Fruit fly (Drosophila melanogaster): ENCODE results near the gene vkg.

vkg gene

DNA sequence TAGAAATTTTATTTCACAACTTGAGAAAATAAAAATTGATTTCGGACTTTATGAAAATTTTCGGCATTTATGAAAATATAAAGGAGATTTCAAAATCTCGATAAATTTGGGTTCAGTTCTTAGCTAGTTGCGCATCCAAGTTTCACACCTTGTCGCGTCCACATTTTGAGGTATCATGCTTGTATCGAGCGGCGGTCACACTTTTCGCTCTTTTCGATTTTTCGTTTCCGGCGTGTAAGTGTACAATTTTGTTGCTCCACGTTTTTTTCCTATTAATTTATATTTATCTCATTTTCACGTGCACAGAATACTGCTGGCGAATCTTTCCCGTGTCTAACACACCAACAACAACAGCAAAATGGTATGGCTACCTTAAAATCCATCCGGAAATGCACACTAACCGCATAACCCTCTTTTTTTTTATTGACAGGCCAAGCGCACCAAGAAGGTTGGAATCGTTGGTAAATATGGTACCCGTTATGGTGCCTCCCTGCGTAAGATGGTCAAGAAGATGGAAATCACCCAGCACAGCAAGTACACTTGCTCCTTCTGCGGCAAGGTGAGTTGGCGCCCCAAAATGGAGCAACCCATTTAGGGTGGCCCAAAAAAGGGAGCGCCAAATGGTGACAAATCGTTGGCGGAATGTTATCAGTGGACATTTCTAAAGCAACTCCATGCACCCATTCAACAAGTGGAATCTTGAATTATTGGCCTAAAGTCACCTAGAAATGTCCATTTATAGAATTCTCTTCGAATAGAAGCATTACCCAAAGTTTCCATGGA, 43.0 kb upstream of the vkg start, which contains the start of gene RpL37A (continued):
- no peak for TF ChIP-seq CG15336 (GFP tag; IDR thresholded peaks at IDR 0.05)
- TF ChIP-seq CG9139 (GFP tag; optimal IDR thresholded peaks at IDR 0.05): peak; percentile 70
- peak; percentile 56 for TF ChIP-seq vri (GFP tag; optimal IDR thresholded peaks at IDR 0.05)
- peak; percentile 71 for TF ChIP-seq fkh (GFP tag; optimal IDR thresholded peaks at IDR 0.05)
- TF ChIP-seq CG7368 (GFP tag; optimal IDR thresholded peaks at IDR 0.05): peak; percentile 46
- TF ChIP-seq esn (GFP tag; optimal IDR thresholded peaks at IDR 0.05): peak; percentile 73
- TF ChIP-seq Ets21C (GFP tag; optimal IDR thresholded peaks at IDR 0.05): no peak
- peak; percentile 61 for TF ChIP-seq CG31627 (GFP tag; optimal IDR thresholded peaks at IDR 0.05)
- TF ChIP-seq Blimp-1 (GFP tag; optimal IDR thresholded peaks at IDR 0.05): peak; percentile 54
- peak; percentile 92 for TF ChIP-seq Eip78C (GFP tag)
- TF ChIP-seq CG4318 (GFP tag; optimal IDR thresholded peaks at IDR 0.05): no peak
- no peak for TF ChIP-seq CG1621 (tag; optimal IDR thresholded peaks at IDR 0.05)
- peak; percentile 85 for TF ChIP-seq CG6163 (GFP tag; IDR thresholded peaks at IDR 0.05)
- peak; percentile 40 for TF ChIP-seq OdsH (GFP tag; optimal IDR thresholded peaks at IDR 0.05)
- peak; percentile 7; the same call in 1 of the 2 replicates for TF ChIP-seq CG11294 (GFP tag; IDR thresholded peaks at IDR 0.05)
- peak; percentile 79 for TF ChIP-seq net (GFP tag; optimal IDR thresholded peaks at IDR 0.05)
- no peak for TF ChIP-seq CG10631 (GFP tag; optimal IDR thresholded peaks at IDR 0.05)
- TF ChIP-seq achi (GFP tag; optimal IDR thresholded peaks at IDR 0.05): peak; percentile 53
- no peak; the same call in 2 of the 3 replicates for TF ChIP-seq eg (GFP tag; IDR thresholded peaks at IDR 0.05)
- peak; percentile 82 for TF ChIP-seq topi (GFP tag; optimal IDR thresholded peaks at IDR 0.05)

DNA sequence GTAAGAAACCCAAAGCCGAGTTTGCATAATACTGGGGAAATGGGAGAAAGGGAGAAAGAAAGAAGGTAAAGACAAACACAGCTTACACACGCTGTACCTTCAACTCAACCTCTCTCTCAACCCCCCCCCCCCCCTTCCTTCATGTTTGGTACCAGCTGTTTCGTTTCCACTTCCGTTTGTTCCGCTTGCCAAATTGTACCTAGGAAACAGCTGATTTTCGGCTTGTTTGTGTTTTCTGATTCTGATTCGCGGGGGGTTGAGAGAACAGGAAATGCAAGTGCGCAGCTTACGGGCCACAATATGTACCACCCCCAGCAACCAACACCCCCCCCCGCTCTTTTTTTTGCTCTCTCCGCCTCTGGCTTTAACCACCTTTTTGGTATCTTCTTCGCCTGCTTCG, 35.9 kb upstream of the vkg start:
- peak; percentile 80 for TF ChIP-seq CG6276 (GFP tag; optimal IDR thresholded peaks at IDR 0.05)
- peak; percentile 20 for TF ChIP-seq CG6854 (GFP tag; optimal IDR thresholded peaks at IDR 0.05)
- TF ChIP-seq CG10631 (GFP tag; optimal IDR thresholded peaks at IDR 0.05): no peak

DNA sequence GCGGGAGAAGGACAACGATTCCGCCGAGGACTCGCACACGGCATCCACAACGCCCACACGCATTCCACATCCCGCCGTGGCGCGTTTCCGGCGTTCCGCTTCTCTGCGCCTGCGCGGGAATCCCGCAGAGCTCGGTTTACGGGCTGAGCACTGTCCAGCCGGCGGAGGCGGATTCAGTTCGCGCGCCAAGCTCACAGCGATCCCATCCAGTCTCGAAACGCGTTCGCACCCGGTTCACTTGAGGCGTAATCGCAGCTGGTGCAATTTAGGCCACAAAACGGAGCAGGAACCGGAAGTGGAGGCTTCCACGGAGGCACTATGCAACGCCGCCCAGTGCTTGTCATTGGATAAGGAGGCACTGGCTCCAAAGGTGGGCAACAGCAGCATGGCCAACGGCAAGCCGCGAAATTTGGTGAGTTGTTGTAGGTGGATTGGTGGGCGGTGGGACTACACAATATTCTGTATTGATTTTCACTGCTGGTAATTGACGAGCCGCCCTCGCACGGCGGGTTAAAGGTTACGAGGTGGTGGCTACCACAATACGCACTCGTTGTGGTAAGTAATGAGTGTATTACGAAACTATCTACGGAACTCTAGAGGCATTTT, 34.9 kb upstream of the vkg start:
- TF ChIP-seq pdm3 (GFP tag; optimal IDR thresholded peaks at IDR 0.05) (no peak), CG11902 (GFP tag; optimal IDR thresholded peaks at IDR 0.05) (no peak), dac (GFP tag; optimal IDR thresholded peaks at IDR 0.05) (no peak), lz (GFP tag; optimal IDR thresholded peaks at IDR 0.05) (no peak), achi (GFP tag; optimal IDR thresholded peaks at IDR 0.05) (no peak), CG6792 (GFP tag; optimal IDR thresholded peaks at IDR 0.05) (no peak), CG3919 (GFP tag; optimal IDR thresholded peaks at IDR 0.05) (no peak), Eip93F (GFP tag; optimal IDR thresholded peaks at IDR 0.05) (no peak), CG6808 (GFP tag; optimal IDR thresholded peaks at IDR 0.05) (no peak)

DNA sequence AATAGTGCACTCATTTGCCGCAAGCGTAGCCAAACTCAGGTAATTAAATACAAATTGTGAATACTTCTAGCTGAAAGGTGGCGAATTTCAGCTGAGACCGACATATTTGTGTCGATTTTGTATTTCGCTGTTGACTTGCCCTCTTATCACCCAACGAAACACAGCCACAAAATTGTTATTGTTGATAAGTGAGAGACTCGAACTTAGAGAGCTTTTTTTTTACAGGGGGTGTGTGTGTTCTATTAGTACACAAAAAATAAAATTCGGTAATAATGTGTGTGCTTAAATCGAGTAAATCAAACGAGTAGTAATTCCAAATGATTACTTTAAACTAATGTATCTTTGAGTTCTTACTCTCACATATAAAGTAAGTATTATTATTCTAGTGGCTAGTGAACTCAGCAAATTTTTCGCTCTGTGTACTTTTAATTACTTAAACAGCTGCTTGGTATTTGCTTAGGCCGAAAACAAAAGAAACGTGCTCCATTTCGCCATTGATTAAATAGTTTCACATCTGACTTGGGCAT, 33.0 kb upstream of the vkg start:
- TF ChIP-seq CG10669 (GFP tag; optimal IDR thresholded peaks at IDR 0.05) (no peak), CG8632 (GFP tag; optimal IDR thresholded peaks at IDR 0.05) (no peak), CG6163 (GFP tag; IDR thresholded peaks at IDR 0.05) (peak; percentile 46; the same call in 1 of the 3 replicates), Hr39 (GFP tag; optimal IDR thresholded peaks at IDR 0.05) (peak; percentile 44), vri (GFP tag; optimal IDR thresholded peaks at IDR 0.05) (peak; percentile 76), CG15336 (GFP tag; IDR thresholded peaks at IDR 0.05) (0 out of 2 replicates have a peak, but pooled peaks have one; percentile 21), Gug (GFP tag; IDR thresholded peaks at IDR 0.05) (no peak), esn (GFP tag; optimal IDR thresholded peaks at IDR 0.05) (peak; percentile 73), cyc (GFP tag; optimal IDR thresholded peaks at IDR 0.05) (peak; percentile 5), Hr4 (GFP tag; optimal IDR thresholded peaks at IDR 0.05) (peak; percentile 14), CG1621 (tag; optimal IDR thresholded peaks at IDR 0.05) (no peak), ss (GFP tag; optimal IDR thresholded peaks at IDR 0.05) (no peak), Eip75B (GFP tag; optimal IDR thresholded peaks at IDR 0.05) (peak; percentile 16), Eip78C (GFP tag) (peak; percentile 58), lz (GFP tag; optimal IDR thresholded peaks at IDR 0.05) (peak; percentile 54), CG31627 (GFP tag; optimal IDR thresholded peaks at IDR 0.05) (peak; percentile 41), fd59A (GFP tag; optimal IDR thresholded peaks at IDR 0.05) (no peak), eg (GFP tag; IDR thresholded peaks at IDR 0.05) (peak; percentile 49; the same call in 1 of the 3 replicates), svp (GFP tag) (peak; percentile 74), topi (GFP tag; optimal IDR thresholded peaks at IDR 0.05) (peak; percentile 35), Sox14 (GFP tag; optimal IDR thresholded peaks at IDR 0.05) (peak; percentile 11), fkh (GFP tag; optimal IDR thresholded peaks at IDR 0.05) (peak; percentile 87), OdsH (GFP tag; optimal IDR thresholded peaks at IDR 0.05) (no peak), CG6792 (GFP tag; optimal IDR thresholded peaks at IDR 0.05) (peak; percentile 13)

Measured in whole organism, prepupa.